Worm (Caenorhabditis elegans): ENCODE measurements around the gene ubxn-5.

Gene ubxn-5

ce11 chrII:10203067-10203466 lies 31.2 kb downstream of the ubxn-5 start:
- no peak for TF ChIP-seq ztf-16 (tag; optimal IDR thresholded peaks at IDR 0.05)
- no peak for TF ChIP-seq nhr-11 (tag; optimal IDR thresholded peaks at IDR 0.05)
- peak; percentile 11 for TF ChIP-seq unc-55 (GFP tag; optimal IDR thresholded peaks at IDR 0.05)

- TF ChIP-seq ref-2 (tag; optimal IDR thresholded peaks at IDR 0.05), result peak; percentile 64
- peak; percentile 10 for TF ChIP-seq elt-2 (tag; optimal IDR thresholded peaks at IDR 0.05)
- peak; percentile 47 for TF ChIP-seq fkh-6 (tag; optimal IDR thresholded peaks at IDR 0.05)
- no peak for TF ChIP-seq che-1 (tag; optimal IDR thresholded peaks at IDR 0.05)
- TF ChIP-seq pha-2 (tag; optimal IDR thresholded peaks at IDR 0.05), result no peak
- no peak for TF ChIP-seq dve-1 (tag; optimal IDR thresholded peaks at IDR 0.05)
- TF ChIP-seq pax-1 (tag; optimal IDR thresholded peaks at IDR 0.05), result no peak
- TF ChIP-seq ceh-2 (tag; optimal IDR thresholded peaks at IDR 0.05), result peak; percentile 9
- no peak for TF ChIP-seq sox-2 (GFP tag; IDR thresholded peaks at IDR 0.05)
- TF ChIP-seq ama-1 (optimal IDR thresholded peaks at IDR 0.05), result no peak
- peak; percentile 69 for TF ChIP-seq tbx-2 (tag; optimal IDR thresholded peaks at IDR 0.05)
- no peak for TF ChIP-seq tbx-7 (tag; optimal IDR thresholded peaks at IDR 0.05)
- peak; percentile 70 for TF ChIP-seq ceh-19 (GFP tag; optimal IDR thresholded peaks at IDR 0.05)
- TF ChIP-seq unc-86 (tag; optimal IDR thresholded peaks at IDR 0.05), result no peak
- TF ChIP-seq fax-1 (tag; optimal IDR thresholded peaks at IDR 0.05), result no peak
- TF ChIP-seq ceh-14 (tag; optimal IDR thresholded peaks at IDR 0.05), result peak; percentile 49
- no peak for TF ChIP-seq pqm-1 (tag; optimal IDR thresholded peaks at IDR 0.05)
- peak; percentile 31 for TF ChIP-seq ets-4 (tag; optimal IDR thresholded peaks at IDR 0.05)
- TF ChIP-seq madf-2 (tag; optimal IDR thresholded peaks at IDR 0.05), result peak; percentile 37
- TF ChIP-seq sdc-2 (tag; optimal IDR thresholded peaks at IDR 0.05), result no peak
- TF ChIP-seq F13H6.1 (tag; optimal IDR thresholded peaks at IDR 0.05), result no peak
- no peak for TF ChIP-seq ttx-3 (tag; optimal IDR thresholded peaks at IDR 0.05)
- TF ChIP-seq unc-3 (GFP tag; conservative IDR thresholded peaks at IDR 0.05), result no peak
- no peak for TF ChIP-seq unc-3 (tag; optimal IDR thresholded peaks at IDR 0.05)
- TF ChIP-seq ceh-18 (tag; optimal IDR thresholded peaks at IDR 0.05), result peak; percentile 31
- no peak for TF ChIP-seq fkh-10 (GFP tag; optimal IDR thresholded peaks at IDR 0.05)
- TF ChIP-seq ceh-9 (tag; optimal IDR thresholded peaks at IDR 0.05), result no peak
- TF ChIP-seq T23F11.4 (GFP tag; optimal IDR thresholded peaks at IDR 0.05), result no peak
- no peak for TF ChIP-seq nhr-232 (tag; optimal IDR thresholded peaks at IDR 0.05)
- TF ChIP-seq unc-55 (GFP tag; optimal IDR thresholded peaks at IDR 0.05), result peak; percentile 52
- TF ChIP-seq hlh-8 (tag; optimal IDR thresholded peaks at IDR 0.05), result peak; percentile 51
- no peak for TF ChIP-seq Y22D7AL.16 (tag; optimal IDR thresholded peaks at IDR 0.05)
- no peak for TF ChIP-seq ceh-48 (tag; optimal IDR thresholded peaks at IDR 0.05)
- no peak for TF ChIP-seq gmeb-2 (tag; optimal IDR thresholded peaks at IDR 0.05)
- no peak for TF ChIP-seq lin-11 (tag; optimal IDR thresholded peaks at IDR 0.05)
- no peak for TF ChIP-seq hlh-15 (tag; optimal IDR thresholded peaks at IDR 0.05)
- no peak for TF ChIP-seq K02D7.2 (tag; optimal IDR thresholded peaks at IDR 0.05)
- TF ChIP-seq pha-4 (tag; optimal IDR thresholded peaks at IDR 0.05), result no peak
- peak; percentile 14 for TF ChIP-seq rnt-1 (tag; optimal IDR thresholded peaks at IDR 0.05)
- TF ChIP-seq mec-3 (tag; optimal IDR thresholded peaks at IDR 0.05; ENCODE audit: borderline replicate concordance), result no peak
- no peak for TF ChIP-seq pat-9 (tag; optimal IDR thresholded peaks at IDR 0.05)
- no peak for TF ChIP-seq pag-3 (tag; optimal IDR thresholded peaks at IDR 0.05; ENCODE audit: borderline replicate concordance)
- TF ChIP-seq ceh-45 (GFP tag; IDR thresholded peaks at IDR 0.05), result no peak
- no peak for TF ChIP-seq ztf-16 (tag; optimal IDR thresholded peaks at IDR 0.05)
- TF ChIP-seq sox-4 (tag; optimal IDR thresholded peaks at IDR 0.05), result no peak
- TF ChIP-seq npax-4 (tag; optimal IDR thresholded peaks at IDR 0.05), result no peak
- TF ChIP-seq nfya-1 (tag; optimal IDR thresholded peaks at IDR 0.05), result peak; percentile 79
- TF ChIP-seq ceh-6 (GFP tag; optimal IDR thresholded peaks at IDR 0.05), result no peak
- peak; percentile 61 for TF ChIP-seq ceh-34 (tag; optimal IDR thresholded peaks at IDR 0.05)
- TF ChIP-seq ceh-31 (tag; optimal IDR thresholded peaks at IDR 0.05), result peak; percentile 80
- no peak for TF ChIP-seq ahr-1 (tag; optimal IDR thresholded peaks at IDR 0.05)
- no peak for TF ChIP-seq odd-2 (tag; optimal IDR thresholded peaks at IDR 0.05)
These were observed 32.0 kb downstream of the ubxn-5 start for ce11 chrII:10202275-10202674.
